Worm (Caenorhabditis elegans): ENCODE measurements around the gene Y62H9A.8.

Y62H9A.8 gene

ce11 chrX:11863307-11863706, 28.9 kb downstream of the Y62H9A.8 start, which contains the start of gene F54F7.10:
Gene F54F7.10 (plus strand): TSS chrX:11863607.
- TF ChIP-seq nhr-12 (tag; optimal IDR thresholded peaks at IDR 0.05) = no peak
- TF ChIP-seq pha-4 (tag; optimal IDR thresholded peaks at IDR 0.05) = no peak
- TF ChIP-seq nhr-76 (tag; optimal IDR thresholded peaks at IDR 0.05) = no peak
- TF ChIP-seq ceh-28 (tag; optimal IDR thresholded peaks at IDR 0.05) = no peak
- no peak for TF ChIP-seq unc-62 (GFP tag; optimal IDR thresholded peaks at IDR 0.05)
- no peak for TF ChIP-seq ztf-11 (tag; optimal IDR thresholded peaks at IDR 0.05)
- TF ChIP-seq lin-39 (tag; optimal IDR thresholded peaks at IDR 0.05) = no peak
- no peak for TF ChIP-seq ama-1 (optimal IDR thresholded peaks at IDR 0.05)
- no peak for TF ChIP-seq nhr-237 (tag; optimal IDR thresholded peaks at IDR 0.05)
- no peak for TF ChIP-seq snpc-4 (tag; optimal IDR thresholded peaks at IDR 0.05)
- no peak for TF ChIP-seq ceh-9 (tag; optimal IDR thresholded peaks at IDR 0.05)
- no peak for TF ChIP-seq pqm-1 (tag; optimal IDR thresholded peaks at IDR 0.05)
- TF ChIP-seq eor-1 (tag; optimal IDR thresholded peaks at IDR 0.05) = no peak
- no peak for TF ChIP-seq jun-1 (tag; optimal IDR thresholded peaks at IDR 0.05)
- TF ChIP-seq nhr-43 (tag; optimal IDR thresholded peaks at IDR 0.05; ENCODE audit: poor library complexity, severe bottlenecking) = no peak

ce11 chrX:11857178-11857577, 35.0 kb downstream of the Y62H9A.8 start, which contains the start of gene mes-1:
Gene mes-1 (plus strand): TSS chrX:11857478.
- no peak for TF ChIP-seq nfya-1 (tag; optimal IDR thresholded peaks at IDR 0.05; ENCODE audit: insufficient read depth)
- no peak for TF ChIP-seq nhr-11 (tag; optimal IDR thresholded peaks at IDR 0.05)
- TF ChIP-seq nhr-76 (tag; optimal IDR thresholded peaks at IDR 0.05) = no peak
- TF ChIP-seq pqm-1 (tag; optimal IDR thresholded peaks at IDR 0.05) = no peak
- no peak for TF ChIP-seq eor-1 (tag; optimal IDR thresholded peaks at IDR 0.05)
- TF ChIP-seq nhr-43 (tag; optimal IDR thresholded peaks at IDR 0.05; ENCODE audit: poor library complexity, severe bottlenecking) = no peak
- TF ChIP-seq ceh-16 (tag; optimal IDR thresholded peaks at IDR 0.05) = no peak
- no peak for TF ChIP-seq nhr-28 (tag; optimal IDR thresholded peaks at IDR 0.05)
- no peak for TF ChIP-seq egl-27 (tag; optimal IDR thresholded peaks at IDR 0.05)
- TF ChIP-seq unc-39 (tag; optimal IDR thresholded peaks at IDR 0.05) = no peak
- no peak for TF ChIP-seq snpc-4 (tag; optimal IDR thresholded peaks at IDR 0.05)
- TF ChIP-seq mdl-1 (tag; optimal IDR thresholded peaks at IDR 0.05) = no peak

- TF ChIP-seq lin-39 (tag; optimal IDR thresholded peaks at IDR 0.05) = no peak
- TF ChIP-seq aly-2 (tag; optimal IDR thresholded peaks at IDR 0.05) = no peak
- TF ChIP-seq zag-1 (tag; optimal IDR thresholded peaks at IDR 0.05) = no peak
- no peak for TF ChIP-seq mml-1 (tag; optimal IDR thresholded peaks at IDR 0.05)
- no peak for TF ChIP-seq ztf-4 (tag; optimal IDR thresholded peaks at IDR 0.05)
- TF ChIP-seq nfya-1 (tag; optimal IDR thresholded peaks at IDR 0.05; ENCODE audit: insufficient read depth) = no peak
- TF ChIP-seq eor-1 (tag; optimal IDR thresholded peaks at IDR 0.05) = no peak
- no peak for TF ChIP-seq lin-15B (tag; optimal IDR thresholded peaks at IDR 0.05)
Observed at ce11 chrX:11856214-11856613, 36.0 kb downstream of the Y62H9A.8 start.

DNA sequence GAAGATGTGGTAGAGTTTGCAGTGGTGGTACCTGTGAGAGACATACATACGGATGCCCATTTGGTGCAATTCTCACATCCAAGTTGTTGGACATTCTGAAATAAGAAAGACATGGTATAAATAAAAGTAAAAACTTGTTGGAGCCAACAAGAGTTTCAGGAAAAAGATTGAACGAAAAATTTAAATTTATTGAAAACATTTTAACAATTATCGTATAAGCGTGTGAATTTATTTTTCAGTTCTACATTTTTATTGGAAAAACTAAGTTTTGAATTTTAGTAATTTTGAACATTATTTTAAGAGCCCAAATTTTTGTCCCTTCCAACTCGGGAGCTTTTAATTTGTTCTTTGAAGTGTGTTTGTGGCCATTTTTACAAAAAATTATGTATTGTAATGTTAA, 37.3 kb downstream of the Y62H9A.8 start, which contains the start of gene F54F7.8:
Gene F54F7.8 (minus strand): TSS at position 101 of the 400 bp plus-strand sequence.
- TF ChIP-seq nhr-12 (tag; optimal IDR thresholded peaks at IDR 0.05) = no peak
- TF ChIP-seq pqm-1 (tag; optimal IDR thresholded peaks at IDR 0.05) = no peak
- no peak for TF ChIP-seq nhr-11 (tag; optimal IDR thresholded peaks at IDR 0.05)
- TF ChIP-seq jun-1 (tag; optimal IDR thresholded peaks at IDR 0.05) = no peak
- TF ChIP-seq egl-5 (tag; optimal IDR thresholded peaks at IDR 0.05) = no peak
- no peak for TF ChIP-seq nfya-1 (tag; optimal IDR thresholded peaks at IDR 0.05; ENCODE audit: insufficient read depth)
- no peak for TF ChIP-seq elt-1 (tag; optimal IDR thresholded peaks at IDR 0.05)
- no peak for TF ChIP-seq ceh-28 (tag; optimal IDR thresholded peaks at IDR 0.05)

ce11 chrX:11854432-11854831, 37.8 kb downstream of the Y62H9A.8 start:
- TF ChIP-seq nhr-23 (tag; optimal IDR thresholded peaks at IDR 0.05) = no peak
- TF ChIP-seq mdl-1 (tag; optimal IDR thresholded peaks at IDR 0.05) = no peak
- TF ChIP-seq ceh-16 (tag; optimal IDR thresholded peaks at IDR 0.05) = no peak
- no peak for TF ChIP-seq ceh-82 (tag; optimal IDR thresholded peaks at IDR 0.05)
- TF ChIP-seq pqm-1 (tag; optimal IDR thresholded peaks at IDR 0.05) = peak; percentile 56
- TF ChIP-seq nhr-43 (tag; optimal IDR thresholded peaks at IDR 0.05; ENCODE audit: poor library complexity, severe bottlenecking) = no peak
- no peak for TF ChIP-seq nhr-11 (tag; optimal IDR thresholded peaks at IDR 0.05)
- TF ChIP-seq nhr-67 (tag; optimal IDR thresholded peaks at IDR 0.05) = no peak
- TF ChIP-seq ZK546.5 (tag; optimal IDR thresholded peaks at IDR 0.05) = no peak
- TF ChIP-seq nhr-12 (tag; optimal IDR thresholded peaks at IDR 0.05) = no peak
- TF ChIP-seq elt-2 (tag; optimal IDR thresholded peaks at IDR 0.05) = peak; percentile 67

All from whole organism, L3 larva.